Worm (Caenorhabditis elegans) whole organism, midembryonic: ENCODE data around the gene dnj-2.
"Not testable (repeated sequence)": the region's sequence is repeated elsewhere in the genome, so short reads cannot be mapped to it uniquely, and the experiment has no call there.

Experiments used
- T22C8.4 ChIP-seq: fragments of 200-800 bp; sonication (Bioruptor generic); IDR thresholded peaks from 2 replicates; pipeline ENCODE4 v1.3.6; 2022; ENCODE audit warnings: missing genetic modification characterization, missing compliant biosample characterization
- cog-1 ChIP-seq: sonication (generic microtip); optimal IDR thresholded peaks from 2 replicates; lab custom pipeline; 2016; ENCODE audit warnings: missing genetic modification characterization, missing compliant biosample characterization
- flt-1 ChIP-seq: fragments of 200-800 bp; sonication (Bioruptor generic); IDR thresholded peaks from 2 replicates; pipeline ENCODE4 v1.3.6; 2022; ENCODE audit warnings: missing genetic modification characterization, missing compliant biosample characterization
- klf-2 ChIP-seq: fragments of 200-800 bp; sonication (Bioruptor generic); conservative IDR thresholded peaks from 2 replicates; pipeline ENCODE4 v1.3.6; 2022; ENCODE audit warnings: missing genetic modification reagents, missing genetic modification characterization, missing compliant biosample characterization
- med-1 ChIP-seq: sonication (generic microtip); optimal IDR thresholded peaks from 2 replicates; lab custom pipeline; 2017; ENCODE audit warnings: missing genetic modification characterization, mild to moderate bottlenecking, missing compliant biosample characterization, antibody characterized with exemption, missing genetic modification reagents; ENCODE audit not compliant: insufficient read depth
- ref-1 ChIP-seq: fragments of 200-800 bp; sonication (Bioruptor generic); conservative IDR thresholded peaks from 2 replicates; pipeline ENCODE4 v1.3.6; 2022; ENCODE audit warnings: missing genetic modification reagents, missing genetic modification characterization, missing compliant biosample characterization
- tab-1 ChIP-seq: fragments of 200-800 bp; sonication (Bioruptor generic); IDR thresholded peaks from 2 replicates; pipeline ENCODE4 v1.3.6; 2022; ENCODE audit warnings: missing genetic modification characterization, missing compliant biosample characterization
- ztf-23 ChIP-seq: fragments of 200-800 bp; sonication (Bioruptor generic); IDR thresholded peaks from 2 replicates; pipeline ENCODE4 v1.3.6; 2022; ENCODE audit warnings: missing genetic modification reagents, missing genetic modification characterization, missing compliant biosample characterization
- ztf-29 ChIP-seq: fragments of 200-800 bp; sonication (Bioruptor generic); IDR thresholded peaks from 2 replicates; pipeline ENCODE4 v1.3.6; 2022; ENCODE audit warnings: missing genetic modification reagents, missing genetic modification characterization, missing compliant biosample characterization

dnj-2 gene

ce11 chrIV:11276026-11276425, 37.8 kb downstream of the dnj-2 start:
- TF ChIP-seq ztf-23 (GFP tag; lab: Robert Waterston, UW) (no peak), flt-1 (no peak), ztf-29 (GFP tag; lab: Robert Waterston, UW) (no peak), ref-1 (no peak), T22C8.4 (GFP tag; lab: Robert Waterston, UW) (no peak), med-1 (GFP tag; lab: Kevin White, UChicago) (no peak), cog-1 (no peak), klf-2 (GFP tag; lab: Robert Waterston, UW) (no peak), tab-1 (GFP tag; lab: Robert Waterston, UW) (no peak)

ce11 chrIV:11273151-11273550, 40.6 kb downstream of the dnj-2 start, which contains the start of gene gtl-2:
Gene gtl-2, plus strand, starts transcription at chrIV:11273451.
- TF ChIP-seq ztf-29 (GFP tag; lab: Robert Waterston, UW): no peak
- TF ChIP-seq ref-1: no peak
- no peak for TF ChIP-seq klf-2 (GFP tag; lab: Robert Waterston, UW)
- TF ChIP-seq med-1 (GFP tag; lab: Kevin White, UChicago): no peak
- TF ChIP-seq T22C8.4 (GFP tag; lab: Robert Waterston, UW): no peak
- no peak for TF ChIP-seq flt-1
- no peak for TF ChIP-seq tab-1 (GFP tag; lab: Robert Waterston, UW)
- TF ChIP-seq cog-1: no peak
- TF ChIP-seq ztf-23 (GFP tag; lab: Robert Waterston, UW): no peak

ce11 chrIV:11271262-11271661, 42.5 kb downstream of the dnj-2 start, which contains the start of gene nhr-7:
Gene nhr-7, minus strand, starts transcription at chrIV:11271362.
- TF ChIP-seq ztf-23 (GFP tag; lab: Robert Waterston, UW): no peak
- TF ChIP-seq ref-1: no peak
- TF ChIP-seq ztf-29 (GFP tag; lab: Robert Waterston, UW): no peak
- TF ChIP-seq cog-1: no peak
- no peak for TF ChIP-seq klf-2 (GFP tag; lab: Robert Waterston, UW)
- no peak for TF ChIP-seq tab-1 (GFP tag; lab: Robert Waterston, UW)
- no peak for TF ChIP-seq flt-1
- no peak for TF ChIP-seq med-1 (GFP tag; lab: Kevin White, UChicago)
- no peak for TF ChIP-seq T22C8.4 (GFP tag; lab: Robert Waterston, UW)

- no peak for TF ChIP-seq tab-1 (GFP tag; lab: Robert Waterston, UW)
- no peak for TF ChIP-seq flt-1
- TF ChIP-seq ztf-23 (GFP tag; lab: Robert Waterston, UW): no peak
- TF ChIP-seq ref-1: no peak
- TF ChIP-seq ztf-29 (GFP tag; lab: Robert Waterston, UW): no peak
- no peak for TF ChIP-seq med-1 (GFP tag; lab: Kevin White, UChicago)
- no peak for TF ChIP-seq cog-1
- no peak for TF ChIP-seq T22C8.4 (GFP tag; lab: Robert Waterston, UW)
- no peak for TF ChIP-seq klf-2 (GFP tag; lab: Robert Waterston, UW)
Observed at ce11 chrIV:11269483-11269882, 44.3 kb downstream of the dnj-2 start.

- no peak for TF ChIP-seq flt-1
Observed at ce11 chrIV:11266090-11266489, 47.7 kb downstream of the dnj-2 start, which contains the start of gene col-127. Gene col-127, minus strand, starts transcription at chrIV:11266190.

ce11 chrIV:11263101-11263500, 50.7 kb downstream of the dnj-2 start, which contains the start of gene col-126:
Gene col-126, plus strand, starts transcription at chrIV:11263401.
- TF ChIP-seq med-1 (GFP tag; lab: Kevin White, UChicago); T22C8.4 (GFP tag; lab: Robert Waterston, UW); tab-1 (GFP tag; lab: Robert Waterston, UW): not testable (repeated sequence)
